Worm (Caenorhabditis elegans) whole organism, L1 larva: Measurements from ENCODE around the gene C23H3.9.

ENCODE experiments used
- C04F5.9 ChIP-seq: sonication (generic microtip); optimal IDR thresholded peaks from 2 replicates; lab custom pipeline; 2016; ENCODE audit warnings: missing genetic modification characterization, missing compliant biosample characterization
- C34B4.2 ChIP-seq: sonication (generic microtip); optimal IDR thresholded peaks from 2 replicates; lab custom pipeline; 2017; ENCODE audit warnings: mild to moderate bottlenecking, missing genetic modification characterization, missing compliant biosample characterization
- aly-2 ChIP-seq: fragments of 150-350 bp; optimal IDR thresholded peaks from 2 replicates; lab custom pipeline; 2014; ENCODE audit warnings: missing biosample characterization, missing genetic modification characterization
- ama-1 ChIP-seq: fragments of 150-350 bp; optimal IDR thresholded peaks from 2 replicates; lab custom pipeline; 2014
- ceh-8 ChIP-seq: fragments of 200-800 bp; sonication (Bioruptor generic); optimal IDR thresholded peaks from 2 replicates; lab custom pipeline; 2018; ENCODE audit warnings: mild to moderate bottlenecking, missing genetic modification characterization, moderate library complexity, missing compliant biosample characterization
- ceh-90 ChIP-seq: sonication (generic microtip); optimal IDR thresholded peaks from 2 replicates; lab custom pipeline; 2016; ENCODE audit warnings: missing genetic modification characterization, missing compliant biosample characterization
- dpl-1 ChIP-seq, 3 experiments: fragments of 150-350 bp in 2 of 3; sonication (generic microtip) in 1 of 3; optimal IDR thresholded peaks; 2 replicates each; lab custom pipeline; 2014 to 2017; ENCODE audit warnings: missing biosample characterization in 3 of 3, missing genetic modification characterization in 3 of 3, missing genetic modification reagents in 3 of 3
- dsc-1 ChIP-seq: sonication (generic microtip); optimal IDR thresholded peaks from 2 replicates; lab custom pipeline; 2016; ENCODE audit warnings: mild to moderate bottlenecking, missing genetic modification characterization, missing compliant biosample characterization
- efl-1 ChIP-seq, 4 experiments: fragments of 150-350 bp; optimal IDR thresholded peaks in 3 of 4; peaks in 1 of 4; 1 replicate in 1 of 4; 2 replicates in 3 of 4; lab custom pipeline; 2014; ENCODE audit warnings: missing biosample characterization in 2 of 4, missing genetic modification characterization in 2 of 4, missing genetic modification reagents in 2 of 4
- egl-27 ChIP-seq, 2 experiments: fragments of 150-350 bp in 1 of 2; sonication (generic microtip); optimal IDR thresholded peaks; 3 replicates each; lab custom pipeline; 2017 to 2018; ENCODE audit warnings: missing biosample characterization in 2 of 2, missing genetic modification characterization in 2 of 2, missing genetic modification reagents in 2 of 2
- elt-2 ChIP-seq: sonication (generic microtip); optimal IDR thresholded peaks from 2 replicates; lab custom pipeline; 2016; ENCODE audit warnings: missing genetic modification characterization, mild to moderate bottlenecking, inconsistent platforms, missing compliant biosample characterization, missing genetic modification reagents
- ets-5 ChIP-seq: fragments of 200-800 bp; sonication (Bioruptor generic); IDR thresholded peaks from 2 replicates; pipeline ENCODE4 v1.3.6; 2022; ENCODE audit warnings: missing genetic modification characterization, missing compliant biosample characterization
- fkh-4 ChIP-seq: sonication (generic microtip); optimal IDR thresholded peaks from 2 replicates; lab custom pipeline; 2016; ENCODE audit warnings: missing compliant biosample characterization, missing genetic modification characterization, borderline replicate concordance
- fos-1 ChIP-seq: fragments of 150-350 bp; optimal IDR thresholded peaks from 2 replicates; lab custom pipeline; 2014; ENCODE audit warnings: missing biosample characterization, missing genetic modification characterization
- hlh-17 ChIP-seq: fragments of 200-800 bp; sonication (Bioruptor generic); optimal IDR thresholded peaks from 2 replicates; lab custom pipeline; 2018; ENCODE audit warnings: missing genetic modification characterization, mild to moderate bottlenecking, missing compliant biosample characterization, moderate library complexity, borderline replicate concordance
- hpl-2 ChIP-seq: fragments of 150-350 bp; optimal IDR thresholded peaks from 2 replicates; lab custom pipeline; 2014; ENCODE audit warnings: missing biosample characterization, missing genetic modification reagents, missing genetic modification characterization
- lin-14 ChIP-seq: fragments of 200-800 bp; sonication (Bioruptor generic); optimal IDR thresholded peaks from 2 replicates; lab custom pipeline; 2018; ENCODE audit warnings: mild to moderate bottlenecking, missing genetic modification characterization, moderate library complexity, missing compliant biosample characterization
- lin-15B ChIP-seq: fragments of 150-350 bp; sonication (generic microtip); optimal IDR thresholded peaks from 3 replicates; lab custom pipeline; 2014; ENCODE audit warnings: missing biosample characterization, missing genetic modification characterization
- lin-35 ChIP-seq, 2 experiments: fragments of 150-350 bp; optimal IDR thresholded peaks; 2 replicates each; lab custom pipeline; 2014; ENCODE audit warnings: missing biosample characterization in 2 of 2, missing genetic modification characterization in 2 of 2, missing genetic modification reagents in 2 of 2
- lin-39 ChIP-seq: fragments of 150-350 bp; optimal IDR thresholded peaks from 2 replicates; lab custom pipeline; 2014; ENCODE audit warnings: missing biosample characterization, missing genetic modification reagents, missing genetic modification characterization
- lir-3 ChIP-seq: sonication (generic microtip); optimal IDR thresholded peaks from 2 replicates; lab custom pipeline; 2016; ENCODE audit warnings: mild to moderate bottlenecking, missing genetic modification characterization, moderate library complexity, missing compliant biosample characterization; ENCODE audit not compliant: poor library complexity
- mab-9 ChIP-seq: fragments of 200-800 bp; sonication (Bioruptor generic); IDR thresholded peaks from 2 replicates; pipeline ENCODE4 v1.3.6; 2022; ENCODE audit warnings: missing genetic modification reagents, missing genetic modification characterization, missing compliant biosample characterization
- mep-1 ChIP-seq: fragments of 150-350 bp; optimal IDR thresholded peaks from 2 replicates; lab custom pipeline; 2014; ENCODE audit warnings: missing biosample characterization, missing genetic modification characterization
- nhr-19 ChIP-seq: fragments of 200-800 bp; sonication (Bioruptor generic); conservative IDR thresholded peaks from 2 replicates; pipeline ENCODE4 v1.3.6; 2022; ENCODE audit warnings: missing genetic modification characterization, missing compliant biosample characterization
- nhr-47 ChIP-seq: sonication (generic microtip); optimal IDR thresholded peaks from 2 replicates; lab custom pipeline; 2016; ENCODE audit warnings: mild to moderate bottlenecking, missing genetic modification characterization, moderate library complexity, missing compliant biosample characterization
- nhr-71 ChIP-seq: sonication (generic microtip); optimal IDR thresholded peaks from 2 replicates; lab custom pipeline; 2016; ENCODE audit warnings: mild to moderate bottlenecking, missing genetic modification characterization, moderate library complexity, missing compliant biosample characterization
- nhr-85 ChIP-seq: sonication (generic microtip); peaks from one replicate; lab custom pipeline; 2016; ENCODE audit warnings: missing genetic modification characterization, inconsistent platforms, missing compliant biosample characterization
- nhr-90 ChIP-seq: sonication (generic microtip); optimal IDR thresholded peaks from 2 replicates; lab custom pipeline; 2016; ENCODE audit warnings: mild to moderate bottlenecking, missing genetic modification characterization, missing compliant biosample characterization; ENCODE audit not compliant: poor library complexity
- pag-3 ChIP-seq: sonication (generic microtip); optimal IDR thresholded peaks from 2 replicates; lab custom pipeline; 2017; ENCODE audit warnings: missing genetic modification characterization, mild to moderate bottlenecking, missing compliant biosample characterization, antibody characterized with exemption, borderline replicate concordance; ENCODE audit not compliant: insufficient read depth
- skn-1 ChIP-seq: fragments of 150-350 bp; optimal IDR thresholded peaks from 2 replicates; lab custom pipeline; 2014; ENCODE audit warnings: missing biosample characterization, missing genetic modification characterization
- tbx-2 ChIP-seq: sonication (generic microtip); optimal IDR thresholded peaks from 2 replicates; lab custom pipeline; 2016; ENCODE audit warnings: missing genetic modification characterization, missing compliant biosample characterization
- unc-130 ChIP-seq: fragments of 150-350 bp; optimal IDR thresholded peaks from 2 replicates; lab custom pipeline; 2017; ENCODE audit warnings: missing biosample characterization, missing genetic modification characterization, inconsistent platforms
- unc-30 ChIP-seq: sonication (generic microtip); optimal IDR thresholded peaks from 2 replicates; lab custom pipeline; 2017; ENCODE audit warnings: missing biosample characterization, missing genetic modification characterization
- ztf-11 ChIP-seq, 2 experiments: sonication (generic microtip); optimal IDR thresholded peaks; 2 replicates each; lab custom pipeline; 2016 to 2017; ENCODE audit warnings: missing genetic modification characterization in 2 of 2, missing biosample characterization in 1 of 2, missing compliant biosample characterization in 1 of 2

C23H3.9 gene

DNA sequence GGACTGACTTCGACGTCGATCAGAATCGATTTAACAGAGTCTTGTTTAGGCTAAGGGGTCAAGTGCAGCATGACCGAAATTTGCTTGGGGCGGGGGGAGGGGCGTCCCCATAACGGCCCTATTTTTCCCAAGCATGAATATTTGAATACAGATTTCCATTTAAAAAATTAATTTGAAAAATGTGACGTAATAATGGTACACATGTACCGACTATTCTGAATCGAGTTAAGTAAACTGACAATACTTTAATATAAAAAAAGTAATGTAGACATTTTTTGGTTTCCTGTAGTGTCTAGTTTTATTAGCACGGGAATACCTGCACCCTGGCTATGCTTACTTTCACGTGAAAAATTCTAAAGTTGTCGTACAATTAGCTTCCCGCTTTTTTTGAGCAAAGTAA is 7.7 kb upstream of the C23H3.9 start:
- TF ChIP-seq C04F5.9 (tag; lab: Kevin White, UChicago) (no peak), ceh-90 (no peak), nhr-19 (GFP tag; lab: Robert Waterston, UW) (no peak), ceh-8 (GFP tag; lab: Kevin White, UChicago) (no peak), nhr-90 (tag; lab: Kevin White, UChicago) (no peak), mab-9 (GFP tag; lab: Robert Waterston, UW) (no peak), efl-1 (optimal IDR thresholded peaks at IDR 0.05; lab: Kevin White, UChicago) (no peak), efl-1 (GFP tag; optimal IDR thresholded peaks at IDR 0.05 in 1 of 2; lab: Kevin White, UChicago) (peak in 1 of 2 experiments; percentile 59)

DNA sequence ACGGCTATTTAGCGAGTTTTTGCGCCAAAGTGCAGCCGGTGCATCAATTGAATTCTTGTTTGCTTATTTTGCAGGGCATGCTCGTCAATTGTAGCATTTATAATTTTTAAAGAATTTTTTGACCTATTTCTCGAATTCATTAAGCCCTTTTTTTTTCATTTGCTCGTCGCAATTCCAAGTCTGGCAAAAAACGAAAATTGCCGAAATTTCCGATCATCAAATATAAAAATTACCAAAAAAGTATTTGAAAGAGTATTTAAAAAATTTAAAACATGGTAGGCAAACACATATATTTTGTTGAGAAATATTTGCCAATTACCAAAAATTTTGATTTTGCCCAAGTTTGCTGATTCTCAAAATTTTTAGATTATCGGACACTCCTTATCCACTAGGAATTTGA is 5.1 kb upstream of the C23H3.9 start, which contains the start of gene C50D2.6:
Gene C50D2.6 (plus strand): TSS at position 301 of the 400 bp plus-strand sequence.
- TF ChIP-seq lin-14 (GFP tag; lab: Kevin White, UChicago) (no peak), dsc-1 (tag; lab: Kevin White, UChicago) (no peak), mep-1 (no peak), fos-1 (tag; lab: Kevin White, UChicago) (no peak), ztf-11 (tag; optimal IDR thresholded peaks at IDR 0.05; lab: Kevin White, UChicago) (no peak), unc-130 (no peak), lin-39 (tag; lab: Kevin White, UChicago) (no peak), unc-30 (tag; lab: Kevin White, UChicago) (no peak), ets-5 (GFP tag; lab: Robert Waterston, UW) (no peak), ama-1 (no peak), nhr-47 (tag; lab: Kevin White, UChicago) (no peak), lin-15B (no peak)

DNA sequence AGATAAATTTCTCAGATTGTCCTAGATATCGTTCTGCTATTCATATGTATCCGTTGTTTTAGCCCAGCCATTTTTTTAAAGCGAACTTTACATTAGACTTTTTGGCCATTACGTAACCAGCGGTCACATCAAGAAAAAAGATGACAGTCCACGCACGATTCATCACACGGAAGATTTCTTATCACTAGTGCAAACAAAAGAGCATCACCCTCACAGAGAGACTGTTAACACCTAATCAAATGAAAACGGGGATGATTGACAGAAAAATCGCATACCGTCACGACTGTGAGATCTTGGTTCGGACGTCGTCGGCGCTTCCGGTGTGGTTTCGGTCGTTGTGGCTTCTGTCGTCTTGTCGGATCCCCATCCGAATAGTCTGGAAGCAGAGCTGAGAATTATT is 2.4 kb downstream of the C23H3.9 start:
- TF ChIP-seq lin-35 (GFP tag; optimal IDR thresholded peaks at IDR 0.05; lab: Kevin White, UChicago) (peak in 1 of 2 experiments; percentile 7), pag-3 (tag; lab: Kevin White, UChicago) (no peak)

DNA sequence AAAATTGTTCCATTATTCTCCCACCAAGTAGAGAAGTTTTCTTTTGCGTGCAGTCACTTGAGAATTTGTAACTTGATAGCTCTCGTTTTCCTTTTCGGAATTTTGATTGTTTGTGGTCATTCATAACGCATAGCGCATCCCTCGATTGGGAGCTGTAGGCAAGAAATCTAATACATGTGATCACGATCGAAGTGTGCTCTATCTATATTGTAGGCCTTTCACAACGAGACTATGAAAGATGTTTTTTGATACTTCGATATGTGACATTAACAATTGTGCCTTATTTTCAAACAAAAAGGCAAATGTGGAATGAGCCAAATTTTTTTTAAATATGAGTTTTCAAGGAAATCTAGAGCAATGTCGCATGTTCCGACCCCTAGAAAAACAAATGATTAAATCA is 3.2 kb downstream of the C23H3.9 start:
- TF ChIP-seq mab-9 (GFP tag; lab: Robert Waterston, UW) (no peak), aly-2 (tag; lab: Kevin White, UChicago) (no peak), tbx-2 (no peak), nhr-71 (tag; lab: Kevin White, UChicago) (no peak), lin-39 (tag; lab: Kevin White, UChicago) (no peak), lin-14 (GFP tag; lab: Kevin White, UChicago) (no peak), lir-3 (tag; lab: Kevin White, UChicago) (no peak), skn-1 (tag; lab: Kevin White, UChicago) (no peak), hlh-17 (GFP tag; lab: Kevin White, UChicago) (no peak), C34B4.2 (tag; lab: Kevin White, UChicago) (no peak), nhr-90 (tag; lab: Kevin White, UChicago) (no peak), elt-2 (no peak), dpl-1 (GFP tag; optimal IDR thresholded peaks at IDR 0.05; lab: Kevin White, UChicago) (no peak), egl-27 (tag; optimal IDR thresholded peaks at IDR 0.05; lab: Kevin White, UChicago) (no peak), fkh-4 (tag; lab: Kevin White, UChicago) (no peak), hpl-2 (GFP tag; lab: Kevin White, UChicago) (no peak), nhr-85 (tag; lab: Kevin White, UChicago) (no peak), efl-1 (optimal IDR thresholded peaks at IDR 0.05; lab: Kevin White, UChicago) (no peak), efl-1 (GFP tag; optimal IDR thresholded peaks at IDR 0.05 in 1 of 2; lab: Kevin White, UChicago) (no peak)
